Fruit fly (Drosophila melanogaster): Measurements from ENCODE around the gene Blos4.

Blos4 gene

DNA sequence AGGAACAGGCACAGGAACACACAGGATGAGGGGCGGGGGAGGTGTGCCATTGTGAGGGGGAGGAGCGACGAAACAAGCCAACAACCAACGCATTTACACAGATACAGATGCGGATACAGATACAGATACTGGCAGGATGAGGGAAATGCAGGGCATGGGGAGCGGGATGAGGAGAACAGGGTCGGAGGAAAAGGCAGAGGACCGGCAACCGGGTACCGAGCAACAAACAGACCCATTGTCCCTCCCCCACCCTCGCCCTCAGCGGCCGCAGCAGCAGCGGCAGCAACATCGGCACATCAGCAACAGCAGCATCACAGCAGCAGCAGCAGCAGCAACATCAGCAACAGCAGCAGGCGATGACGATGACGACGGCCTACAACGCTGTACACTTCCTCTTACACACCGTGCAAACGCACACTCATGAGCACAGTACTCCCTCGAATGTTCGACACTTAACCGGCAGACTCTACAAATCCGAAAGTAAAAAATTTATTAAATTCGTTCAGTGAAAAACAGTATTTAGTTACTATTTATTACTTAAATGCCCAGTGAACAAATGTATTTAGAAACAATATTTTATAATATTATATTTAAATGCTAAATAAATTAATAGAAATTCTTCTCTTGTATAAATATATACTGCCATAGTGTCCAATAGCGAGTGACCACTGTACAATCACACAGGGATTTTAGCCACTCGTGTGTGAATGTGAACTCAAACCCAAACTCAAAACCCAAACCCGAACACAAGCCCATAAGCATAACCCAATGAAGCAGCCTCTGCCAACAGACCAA, 23.3 kb upstream of the Blos4 start:
- TF ChIP-seq CG8478 (optimal IDR thresholded peaks at IDR 0.05) (no peak), Dll (optimal IDR thresholded peaks at IDR 0.05) (peak; percentile 45), usp (GFP tag; optimal IDR thresholded peaks at IDR 0.05) (no peak), EcR (GFP tag; optimal IDR thresholded peaks at IDR 0.05) (no peak), pan (optimal IDR thresholded peaks at IDR 0.05) (no peak), psq (optimal IDR thresholded peaks at IDR 0.05) (no peak)

DNA sequence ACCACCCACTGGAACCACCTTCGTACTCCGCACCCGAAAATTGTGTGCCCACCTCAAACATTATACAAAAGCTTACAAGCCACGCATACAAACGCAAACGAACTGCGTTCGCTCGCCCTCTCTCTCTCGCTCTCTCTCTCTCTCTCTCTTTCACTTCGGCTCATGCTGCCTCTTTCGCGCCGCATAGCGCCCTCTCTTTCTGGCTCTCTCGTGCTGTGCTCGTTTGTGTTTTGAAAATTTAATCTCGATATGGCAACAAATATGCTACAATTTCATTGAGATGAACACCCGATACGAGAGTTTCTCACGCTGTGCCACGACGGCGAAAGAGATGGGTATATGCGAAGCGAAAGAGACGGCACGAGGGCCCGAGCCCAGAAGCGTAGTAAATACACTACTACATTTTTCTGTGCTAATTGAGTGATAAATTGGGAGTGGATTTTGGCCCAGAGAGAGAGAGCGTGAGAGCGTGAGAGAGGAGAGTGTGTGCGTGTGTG, 22.3 kb upstream of the Blos4 start:
- TF ChIP-seq psq (optimal IDR thresholded peaks at IDR 0.05): no peak
- peak; percentile 86 for TF ChIP-seq Dll (optimal IDR thresholded peaks at IDR 0.05)
- peak in 1 of 2 experiments; percentile 43 for TF ChIP-seq EcR (GFP tag; optimal IDR thresholded peaks at IDR 0.05)
- TF ChIP-seq CG8478 (optimal IDR thresholded peaks at IDR 0.05): peak; percentile 98
- TF ChIP-seq usp (GFP tag; optimal IDR thresholded peaks at IDR 0.05): no peak
- no peak for TF ChIP-seq pan (optimal IDR thresholded peaks at IDR 0.05)

DNA sequence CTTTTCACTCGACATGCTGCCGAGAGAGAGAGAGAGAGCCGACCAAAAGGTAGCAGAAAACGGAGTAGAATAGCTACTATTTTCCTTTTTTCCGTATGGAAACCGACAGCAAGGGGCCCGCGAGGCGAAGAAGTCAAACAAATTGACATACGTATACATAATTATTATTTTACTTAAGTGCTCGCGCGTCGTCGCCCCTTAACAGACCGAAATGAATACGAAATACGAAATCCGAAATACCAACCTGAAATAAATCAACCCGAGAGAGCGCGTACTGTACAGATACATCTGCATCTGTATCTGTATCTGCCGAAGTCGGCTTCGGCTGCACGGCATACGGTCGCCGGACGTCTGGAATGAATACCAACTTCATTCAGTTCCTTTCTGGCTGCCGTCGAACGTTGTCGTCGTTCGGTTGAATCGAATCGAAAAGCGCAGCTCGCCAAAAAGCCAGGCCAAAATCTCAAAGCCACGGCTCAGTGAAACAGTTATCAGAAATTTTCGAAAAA, 21.3 kb upstream of the Blos4 start:
- TF ChIP-seq Dll (optimal IDR thresholded peaks at IDR 0.05) (no peak), EcR (GFP tag; optimal IDR thresholded peaks at IDR 0.05) (peak in 1 of 2 experiments; percentile 71), CG8478 (optimal IDR thresholded peaks at IDR 0.05) (peak; percentile 22)

DNA sequence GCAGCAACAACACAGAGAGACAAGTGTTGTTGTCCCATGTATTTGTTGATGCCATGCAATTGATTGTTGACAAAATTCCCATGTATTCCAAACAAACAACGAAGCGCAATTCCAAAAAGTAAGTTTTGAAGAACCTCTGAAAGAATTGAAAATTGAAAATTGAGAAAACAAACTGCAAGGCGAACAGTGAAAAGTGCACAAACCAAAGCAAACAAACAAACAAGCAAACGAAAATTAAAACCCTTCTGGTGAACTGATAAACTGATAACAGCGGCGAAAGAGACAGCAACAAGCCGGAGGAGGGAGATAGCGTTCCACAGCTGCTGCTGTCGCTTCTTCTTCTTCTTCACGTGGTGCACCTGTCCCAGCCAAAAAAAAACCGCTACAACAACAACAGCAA, 20.3 kb upstream of the Blos4 start:
- TF ChIP-seq Dll (optimal IDR thresholded peaks at IDR 0.05) (no peak), CG8478 (optimal IDR thresholded peaks at IDR 0.05) (no peak), psq (optimal IDR thresholded peaks at IDR 0.05) (no peak), usp (GFP tag; optimal IDR thresholded peaks at IDR 0.05) (no peak), EcR (GFP tag; optimal IDR thresholded peaks at IDR 0.05) (no peak), pan (optimal IDR thresholded peaks at IDR 0.05) (no peak)

DNA sequence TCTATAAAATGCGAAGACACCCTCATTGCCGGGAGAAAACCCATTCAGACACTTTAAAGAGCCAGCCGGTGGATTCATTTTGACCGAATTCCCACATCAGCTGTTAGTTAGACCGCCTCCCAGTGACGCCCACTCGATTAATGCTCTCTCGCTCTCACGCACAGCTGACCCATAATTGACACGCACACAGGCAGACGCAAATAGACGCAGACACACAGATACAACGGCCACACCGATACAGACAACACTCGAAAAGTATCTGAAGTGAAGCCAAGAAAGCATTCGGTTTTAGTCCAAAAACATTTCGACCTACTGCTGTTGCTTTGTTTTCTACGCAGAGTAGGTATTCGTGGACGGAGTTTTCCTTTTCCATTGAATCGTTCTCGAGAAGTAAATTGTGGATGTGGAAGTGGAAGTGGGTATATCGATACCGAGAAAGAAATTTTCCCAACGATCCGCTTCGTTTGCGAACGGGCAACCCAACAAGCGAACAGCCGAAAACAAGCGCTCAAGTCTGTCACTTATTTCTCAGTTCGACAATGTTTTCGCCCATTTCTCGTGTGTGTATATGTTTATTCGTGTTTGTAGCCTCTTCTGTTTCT, 18.7 kb upstream of the Blos4 start:
- TF ChIP-seq psq (optimal IDR thresholded peaks at IDR 0.05) (no peak), CG8478 (optimal IDR thresholded peaks at IDR 0.05) (no peak), EcR (GFP tag; optimal IDR thresholded peaks at IDR 0.05) (no peak), Dll (optimal IDR thresholded peaks at IDR 0.05) (no peak), pan (optimal IDR thresholded peaks at IDR 0.05) (no peak), usp (GFP tag; optimal IDR thresholded peaks at IDR 0.05) (no peak)

DNA sequence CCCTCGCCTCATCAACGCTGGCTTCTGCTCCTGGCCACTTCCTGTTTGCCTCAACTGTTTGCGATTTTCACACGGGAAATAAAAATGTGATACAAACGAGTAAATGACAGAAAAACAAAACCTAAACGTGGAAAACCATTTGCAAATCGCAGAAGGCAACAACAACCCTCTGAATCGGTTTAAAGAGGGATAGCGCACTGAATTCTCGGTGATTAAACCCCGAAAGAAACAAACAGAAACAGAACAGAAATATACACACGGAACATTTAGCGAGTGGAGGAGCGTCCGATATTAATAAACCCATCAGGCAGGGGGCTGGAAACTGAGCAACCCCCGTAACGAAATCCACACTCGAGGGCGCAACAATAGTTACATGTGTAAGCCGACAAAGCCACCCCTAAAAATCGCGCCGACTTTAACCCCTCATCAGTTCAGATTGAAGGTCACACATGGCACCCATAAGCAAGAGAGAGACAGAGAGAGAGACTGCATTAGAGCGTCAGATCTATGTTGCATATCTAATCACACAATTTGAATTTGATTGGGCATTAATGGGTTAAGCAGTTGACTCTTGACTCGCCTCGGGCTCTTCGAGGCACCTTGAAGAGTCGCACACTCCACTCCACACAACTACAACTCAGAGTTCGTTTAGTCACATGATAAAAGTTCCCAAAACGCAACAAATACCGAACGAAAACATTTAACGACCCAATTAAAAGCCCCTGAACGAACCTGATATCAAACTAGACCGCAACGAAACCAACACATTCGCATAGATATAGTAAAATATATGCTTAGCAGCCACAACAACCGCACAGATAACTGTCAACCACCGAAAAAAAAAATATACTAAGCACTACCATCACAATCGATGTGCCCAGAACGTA, 17.0 kb upstream of the Blos4 start:
- TF ChIP-seq usp (GFP tag; optimal IDR thresholded peaks at IDR 0.05) (no peak), Dll (optimal IDR thresholded peaks at IDR 0.05) (no peak), CG8478 (optimal IDR thresholded peaks at IDR 0.05) (no peak), EcR (GFP tag; optimal IDR thresholded peaks at IDR 0.05) (no peak), pan (optimal IDR thresholded peaks at IDR 0.05) (no peak)

DNA sequence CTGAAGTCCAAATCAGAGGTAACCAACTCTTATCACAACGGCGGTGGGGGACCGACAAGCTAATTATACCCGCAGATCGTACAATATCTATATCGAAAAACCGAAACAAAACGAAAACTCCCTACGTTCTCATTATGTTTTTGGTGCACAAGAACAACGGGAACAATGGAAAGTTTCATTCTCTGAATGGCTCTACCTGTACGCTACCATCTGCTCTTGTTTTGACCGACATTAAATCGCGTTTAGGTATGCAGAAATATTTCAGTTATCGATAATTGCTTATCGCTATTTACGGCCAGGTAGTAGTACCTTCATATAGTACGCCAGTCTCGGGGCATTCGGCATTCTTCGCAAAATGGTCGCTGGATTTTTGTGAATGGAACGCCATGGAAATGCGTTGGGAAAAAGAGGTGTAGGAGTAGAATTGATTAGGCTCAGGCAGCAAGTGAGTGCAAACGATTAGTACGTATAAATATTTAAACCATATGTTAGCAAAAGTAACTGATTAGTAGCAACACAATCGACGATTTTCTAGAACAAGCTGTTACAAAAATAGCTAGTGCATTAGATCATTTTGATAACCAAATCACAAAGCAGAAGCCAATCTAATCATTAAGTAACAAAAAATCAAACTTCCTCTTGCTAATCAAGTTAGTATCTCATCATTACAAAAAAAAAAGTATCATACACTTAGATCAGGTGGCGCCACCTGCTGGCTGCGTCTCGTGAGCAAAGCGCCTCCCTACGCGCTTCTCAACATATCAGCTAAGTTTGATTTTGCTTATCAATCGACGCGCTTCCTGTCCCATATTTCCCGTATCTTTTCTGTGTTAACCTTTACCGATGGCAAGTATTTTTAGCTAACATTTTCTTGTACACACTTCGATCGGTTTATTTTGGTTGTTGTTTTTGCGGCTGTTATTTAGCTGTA, 16.1 kb upstream of the Blos4 start:
- TF ChIP-seq Dll (optimal IDR thresholded peaks at IDR 0.05) (no peak), usp (GFP tag; optimal IDR thresholded peaks at IDR 0.05) (no peak), pan (optimal IDR thresholded peaks at IDR 0.05) (no peak), CG8478 (optimal IDR thresholded peaks at IDR 0.05) (no peak), EcR (GFP tag; optimal IDR thresholded peaks at IDR 0.05) (no peak), psq (optimal IDR thresholded peaks at IDR 0.05) (no peak)

DNA sequence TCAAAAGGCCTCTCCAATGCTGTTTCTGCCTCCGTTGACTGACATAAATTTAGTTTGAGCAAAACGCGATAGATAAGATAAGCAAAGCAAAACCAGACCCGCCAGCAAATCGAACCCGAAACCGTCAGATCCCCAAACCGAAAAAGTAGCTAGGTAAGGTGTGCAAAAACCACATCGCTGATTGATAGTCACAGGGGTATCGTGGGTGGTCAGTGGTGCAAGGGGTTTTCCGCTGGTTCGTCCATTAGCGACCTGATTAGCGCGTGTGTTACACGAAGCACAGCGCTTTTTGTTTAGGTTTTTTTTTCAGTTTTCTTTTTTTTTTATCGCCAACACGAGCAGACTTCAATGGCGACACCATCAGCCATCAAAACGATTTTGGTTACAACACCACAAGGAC, 15.0 kb upstream of the Blos4 start:
- TF ChIP-seq psq (optimal IDR thresholded peaks at IDR 0.05): no peak
- no peak for TF ChIP-seq EcR (GFP tag; optimal IDR thresholded peaks at IDR 0.05)
- TF ChIP-seq Dll (optimal IDR thresholded peaks at IDR 0.05): no peak
- TF ChIP-seq usp (GFP tag; optimal IDR thresholded peaks at IDR 0.05): no peak
- TF ChIP-seq CG8478 (optimal IDR thresholded peaks at IDR 0.05): no peak
- no peak for TF ChIP-seq pan (optimal IDR thresholded peaks at IDR 0.05)

DNA sequence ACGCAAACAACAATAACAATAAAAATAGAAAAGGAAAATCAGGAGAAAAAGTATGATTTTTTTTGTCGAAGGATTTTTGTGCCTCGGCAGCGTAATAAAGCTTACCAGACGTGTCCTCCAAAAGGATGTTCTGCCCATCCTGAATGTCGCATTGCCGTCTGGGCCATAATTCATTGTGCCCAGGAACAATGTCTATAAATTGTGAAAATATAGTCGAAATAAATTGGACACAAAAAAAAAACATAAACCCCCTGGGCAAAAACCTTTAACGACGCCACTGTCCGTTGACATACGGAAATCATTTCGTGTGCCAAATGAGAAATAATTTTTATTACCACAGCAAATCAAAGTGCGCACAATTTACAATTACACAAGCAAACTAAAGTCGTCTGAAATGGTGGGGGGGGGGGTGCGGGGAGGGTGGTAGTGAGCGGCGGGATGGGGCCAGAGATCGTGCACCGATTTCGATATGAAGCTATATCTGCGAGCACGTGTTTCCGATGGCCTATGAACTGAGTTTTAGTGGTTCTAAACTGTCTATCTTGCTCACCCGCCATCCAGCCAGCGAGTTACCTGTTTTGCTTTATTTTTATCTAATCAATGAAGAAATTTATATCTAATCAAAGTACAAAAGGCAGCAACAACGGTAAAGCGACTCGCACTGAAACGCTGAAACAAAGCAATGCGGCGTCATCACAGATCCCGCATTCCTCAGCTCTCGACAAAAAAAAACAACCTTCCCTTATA, 12.1 kb upstream of the Blos4 start:
- TF ChIP-seq psq (optimal IDR thresholded peaks at IDR 0.05): no peak
- TF ChIP-seq CG8478 (optimal IDR thresholded peaks at IDR 0.05): no peak
- no peak for TF ChIP-seq Dll (optimal IDR thresholded peaks at IDR 0.05)
- TF ChIP-seq usp (GFP tag; optimal IDR thresholded peaks at IDR 0.05): no peak
- TF ChIP-seq pan (optimal IDR thresholded peaks at IDR 0.05): no peak
- no peak for TF ChIP-seq EcR (GFP tag; optimal IDR thresholded peaks at IDR 0.05)

DNA sequence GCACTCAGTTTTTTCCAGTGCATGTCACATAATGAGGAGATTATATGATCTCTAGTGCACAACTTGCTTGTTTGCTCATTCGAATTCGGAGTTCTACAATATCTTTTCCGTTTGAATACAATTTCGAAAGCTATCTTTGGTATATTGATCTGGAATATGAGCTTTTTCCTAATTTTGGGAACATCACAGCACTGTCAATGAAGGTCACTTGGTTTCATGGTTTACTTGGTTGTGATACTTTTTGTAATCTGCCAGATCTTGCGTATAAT, 11.6 kb upstream of the Blos4 start:
- TF ChIP-seq Dll (optimal IDR thresholded peaks at IDR 0.05): no peak
- TF ChIP-seq CG8478 (optimal IDR thresholded peaks at IDR 0.05): no peak
- TF ChIP-seq EcR (GFP tag; optimal IDR thresholded peaks at IDR 0.05): no peak
- no peak for TF ChIP-seq usp (GFP tag; optimal IDR thresholded peaks at IDR 0.05)
- TF ChIP-seq psq (optimal IDR thresholded peaks at IDR 0.05): no peak
- no peak for TF ChIP-seq pan (optimal IDR thresholded peaks at IDR 0.05)

All from whole organism.